Worm (Caenorhabditis elegans) whole organism, late embryonic: ENCODE data around the gene F26H11.8.

Source experiments
- ama-1 ChIP-seq: fragments of 150-350 bp; optimal IDR thresholded peaks from 2 replicates; lab custom pipeline; 2014
- ceh-2 ChIP-seq: sonication (generic microtip); optimal IDR thresholded peaks from 2 replicates; lab custom pipeline; 2016; ENCODE audit warnings: missing genotype, missing genetic modification characterization, missing compliant biosample characterization
- unc-55 ChIP-seq: sonication (generic microtip); optimal IDR thresholded peaks from 2 replicates; lab custom pipeline; 2017; ENCODE audit warnings: missing biosample characterization, missing genetic modification reagents, missing genetic modification characterization

DNA sequence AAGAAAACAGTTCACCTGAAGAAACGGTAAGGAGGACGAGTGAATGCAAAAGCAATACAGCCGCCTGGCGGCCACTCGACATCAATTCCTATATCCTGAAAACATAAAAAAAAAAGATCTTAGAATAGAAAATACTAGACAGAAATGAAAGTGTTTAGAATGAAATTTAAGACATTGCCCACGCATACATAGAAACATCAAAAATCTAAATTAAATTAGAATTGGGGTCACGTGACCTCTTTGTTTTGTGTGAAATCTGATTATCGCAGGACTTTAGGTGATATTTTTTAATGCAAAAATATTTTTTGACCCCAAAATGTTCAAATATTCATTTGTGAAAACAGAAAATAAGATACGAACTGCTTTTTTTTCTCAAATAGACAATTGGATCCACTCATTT lies 10.5 kb upstream of the F26H11.8 start, which contains the start of gene acr-20:
- TF ChIP-seq unc-55 (GFP tag; lab: Kevin White, UChicago) (no peak), ceh-2 (tag; lab: Kevin White, UChicago) (no peak), ama-1 (lab: Kevin White, UChicago) (no peak)
